Fruit fly (Drosophila melanogaster) whole organism, embryonic: Measurements from ENCODE around the gene CG15536.
A peak's percentile ranks its signal among the peaks of the same experiment; 100 is the strongest.

Experiments used
- Atf6 ChIP-seq: fragments of 200-800 bp; sonication (Bioruptor generic); IDR thresholded peaks from 2 replicates; pipeline ENCODE4 v1.3.6; 2022; ENCODE audit warnings: missing biosample characterization, missing genetic modification characterization
- CG11456 ChIP-seq: fragments of 200-800 bp; sonication (Bioruptor generic); IDR thresholded peaks from 3 replicates; pipeline ENCODE4 v1.3.6; 2022; ENCODE audit warnings: missing biosample characterization, missing genetic modification characterization
- CG12155 ChIP-seq: fragments of 200-800 bp; sonication (Bioruptor generic); optimal IDR thresholded peaks from 3 replicates; lab custom pipeline; 2016; ENCODE audit warnings: missing biosample characterization, missing genetic modification characterization
- CG14441 ChIP-seq: fragments of 200-800 bp; sonication (Bioruptor generic); IDR thresholded peaks from 2 replicates; pipeline ENCODE4 v1.3.6; 2022; ENCODE audit warnings: missing biosample characterization, missing genetic modification characterization
- CG15073 ChIP-seq: fragments of 200-800 bp; sonication (Bioruptor generic); optimal IDR thresholded peaks from 2 replicates; lab custom pipeline; 2016; ENCODE audit warnings: missing biosample characterization, missing genetic modification characterization
- CG16815 ChIP-seq: fragments of 200-800 bp; sonication (Bioruptor generic); optimal IDR thresholded peaks from 3 replicates; lab custom pipeline; 2017; ENCODE audit warnings: missing biosample characterization, mild to moderate bottlenecking, missing genetic modification characterization
- CG18262 ChIP-seq: fragments of 200-800 bp; optimal IDR thresholded peaks from 3 replicates; lab custom pipeline; 2019; ENCODE audit warnings: missing biosample characterization, mild to moderate bottlenecking, missing genetic modification characterization, moderate library complexity
- CG31441 ChIP-seq: fragments of 200-800 bp; sonication (Bioruptor generic); IDR thresholded peaks from 2 replicates; pipeline ENCODE4 v1.3.6; 2022; ENCODE audit warnings: missing biosample characterization, missing genetic modification characterization
- CG32772 ChIP-seq: fragments of 200-800 bp; sonication (Bioruptor generic); IDR thresholded peaks from 2 replicates; pipeline ENCODE4 v1.3.6; 2022; ENCODE audit warnings: missing biosample characterization, missing genetic modification characterization
- CG34224 ChIP-seq: fragments of 200-800 bp; sonication (Bioruptor generic); IDR thresholded peaks from 3 replicates; pipeline ENCODE4 v1.3.6; 2022; ENCODE audit warnings: missing biosample characterization, missing genetic modification characterization; ENCODE audit not compliant: partially characterized antibody
- CG34376 ChIP-seq: fragments of 200-800 bp; sonication (Bioruptor generic); optimal IDR thresholded peaks from 2 replicates; lab custom pipeline; 2018; ENCODE audit warnings: missing biosample characterization, mild to moderate bottlenecking, missing genetic modification characterization
- CG4707 ChIP-seq: fragments of 200-800 bp; sonication (Bioruptor generic); optimal IDR thresholded peaks from 2 replicates; lab custom pipeline; 2018; ENCODE audit warnings: missing biosample characterization, mild to moderate bottlenecking, missing genetic modification characterization, moderate library complexity
- CG6689 ChIP-seq: fragments of 200-800 bp; sonication (Bioruptor generic); IDR thresholded peaks from 2 replicates; pipeline ENCODE4 v1.3.6; 2022; ENCODE audit warnings: missing biosample characterization, missing genetic modification characterization
- CG7987 ChIP-seq: fragments of 200-800 bp; sonication (Bioruptor generic); optimal IDR thresholded peaks from 2 replicates; lab custom pipeline; 2018; ENCODE audit warnings: missing biosample characterization, mild to moderate bottlenecking, missing genetic modification characterization, moderate library complexity
- Deaf1 ChIP-seq: fragments of 200-800 bp; optimal IDR thresholded peaks from 3 replicates; lab custom pipeline; 2019; ENCODE audit warnings: missing biosample characterization, mild to moderate bottlenecking, missing genetic modification characterization, moderate library complexity
- Dip2 ChIP-seq: fragments of 200-800 bp; sonication (Bioruptor generic); IDR thresholded peaks from 2 replicates; pipeline ENCODE4 v1.3.6; 2022; ENCODE audit warnings: missing biosample characterization, missing genetic modification characterization
- Dll ChIP-seq: fragments of 200-800 bp; sonication (Bioruptor generic); IDR thresholded peaks from 4 replicates; pipeline ENCODE4 v1.3.6; 2022; ENCODE audit warnings: missing biosample characterization, missing genetic modification characterization; ENCODE audit not compliant: partially characterized antibody
- Dref ChIP-seq: fragments of 200-800 bp; sonication (Bioruptor generic); IDR thresholded peaks from 2 replicates; pipeline ENCODE4 v1.3.6; 2022; ENCODE audit warnings: missing biosample characterization, missing genetic modification characterization
- Gsc ChIP-seq: fragments of 200-800 bp; sonication (Bioruptor generic); IDR thresholded peaks from 2 replicates; pipeline ENCODE4 v1.3.6; 2022; ENCODE audit warnings: missing biosample characterization, missing genetic modification characterization
- Hr39 ChIP-seq: fragments of >200 bp; optimal IDR thresholded peaks from 2 replicates; lab custom pipeline; 2017
- Jarid2 ChIP-seq: fragments of 200-800 bp; sonication (Bioruptor generic); optimal IDR thresholded peaks from 3 replicates; lab custom pipeline; 2017; ENCODE audit warnings: mild to moderate bottlenecking, missing biosample characterization, missing genetic modification reagents, missing genetic modification characterization
- Lpt ChIP-seq: fragments of >200 bp; optimal IDR thresholded peaks from 2 replicates; lab custom pipeline; 2018; ENCODE audit warnings: missing biosample characterization, missing genetic modification characterization
- Nf-YC ChIP-seq: fragments of 200-800 bp; optimal IDR thresholded peaks from 3 replicates; lab custom pipeline; 2019; ENCODE audit warnings: missing biosample characterization, mild to moderate bottlenecking, missing genetic modification characterization, moderate library complexity
- Sin3A ChIP-seq: fragments of >200 bp; optimal IDR thresholded peaks from 2 replicates; lab custom pipeline; 2018
- Spps ChIP-seq: fragments of 200-800 bp; sonication (Bioruptor generic); optimal IDR thresholded peaks from 2 replicates; lab custom pipeline; 2018; ENCODE audit warnings: missing biosample characterization, mild to moderate bottlenecking, missing genetic modification characterization
- Sry-δ ChIP-seq: fragments of 200-800 bp; sonication (Bioruptor generic); optimal IDR thresholded peaks from 2 replicates; lab custom pipeline; 2016; ENCODE audit warnings: missing biosample characterization, missing genetic modification characterization
- ato ChIP-seq: fragments of 200-800 bp; sonication (Bioruptor generic); IDR thresholded peaks from 2 replicates; pipeline ENCODE4 v1.3.6; 2022; ENCODE audit warnings: missing biosample characterization, missing genetic modification characterization; ENCODE audit not compliant: partially characterized antibody
- bbx ChIP-seq: fragments of 200-800 bp; sonication (Bioruptor generic); IDR thresholded peaks from 2 replicates; pipeline ENCODE4 v1.3.6; 2022; ENCODE audit warnings: missing biosample characterization, missing genetic modification characterization; ENCODE audit not compliant: partially characterized antibody
- crol ChIP-seq: fragments of 200-800 bp; sonication (Bioruptor generic); IDR thresholded peaks from 2 replicates; pipeline ENCODE4 v1.3.6; 2022; ENCODE audit warnings: missing biosample characterization, missing genetic modification characterization
- dm ChIP-seq: fragments of 200-800 bp; sonication (Bioruptor generic); optimal IDR thresholded peaks from 3 replicates; lab custom pipeline; 2016; ENCODE audit warnings: missing biosample characterization, missing genetic modification characterization
- dmrt11E ChIP-seq: fragments of 200-800 bp; sonication (Bioruptor generic); optimal IDR thresholded peaks from 3 replicates; lab custom pipeline; 2018; ENCODE audit warnings: missing biosample characterization, mild to moderate bottlenecking, missing genetic modification characterization, moderate library complexity
- eve ChIP-seq, 2 experiments: fragments of >200 bp; optimal IDR thresholded peaks; 2 replicates each; lab custom pipeline; 2017; ENCODE audit warnings: missing biosample characterization in 2 of 2, missing genetic modification characterization in 2 of 2
- exex ChIP-seq: fragments of 200-800 bp; sonication (Bioruptor generic); optimal IDR thresholded peaks from 4 replicates; lab custom pipeline; 2018; ENCODE audit warnings: missing biosample characterization, mild to moderate bottlenecking, missing genetic modification characterization, moderate library complexity
- fd102C ChIP-seq: fragments of 200-800 bp; sonication (Bioruptor generic); optimal IDR thresholded peaks from 2 replicates; lab custom pipeline; 2018; ENCODE audit warnings: missing biosample characterization, mild to moderate bottlenecking, missing genetic modification characterization, moderate library complexity
- fd96Cb ChIP-seq: fragments of 200-800 bp; sonication (Bioruptor generic); optimal IDR thresholded peaks from 2 replicates; lab custom pipeline; 2018; ENCODE audit warnings: missing biosample characterization, mild to moderate bottlenecking, missing genetic modification characterization, moderate library complexity
- ham ChIP-seq: fragments of 200-800 bp; sonication (Bioruptor generic); IDR thresholded peaks from 2 replicates; pipeline ENCODE4 v1.3.6; 2022; ENCODE audit warnings: missing biosample characterization, missing genetic modification characterization
- inv ChIP-seq: fragments of 200-800 bp; sonication (Bioruptor generic); IDR thresholded peaks from 2 replicates; pipeline ENCODE4 v1.3.6; 2022; ENCODE audit warnings: missing biosample characterization, missing genetic modification characterization; ENCODE audit not compliant: partially characterized antibody
- kni ChIP-seq: fragments of 200-800 bp; sonication (Bioruptor generic); optimal IDR thresholded peaks from 3 replicates; lab custom pipeline; 2017; ENCODE audit warnings: mild to moderate bottlenecking, missing biosample characterization, missing genetic modification reagents, missing genetic modification characterization
- lbe ChIP-seq: fragments of 200-800 bp; sonication (Bioruptor generic); optimal IDR thresholded peaks from 2 replicates; lab custom pipeline; 2016; ENCODE audit warnings: missing biosample characterization, mild to moderate bottlenecking, missing genetic modification characterization
- mirr ChIP-seq: fragments of 200-800 bp; sonication (Bioruptor generic); optimal IDR thresholded peaks from 3 replicates; lab custom pipeline; 2018; ENCODE audit warnings: missing biosample characterization, mild to moderate bottlenecking, missing genetic modification characterization
- oc ChIP-seq: fragments of 200-800 bp; sonication (Bioruptor generic); optimal IDR thresholded peaks from 2 replicates; lab custom pipeline; 2018; ENCODE audit warnings: missing biosample characterization, mild to moderate bottlenecking, missing genetic modification characterization, moderate library complexity
- odd ChIP-seq: fragments of 200-800 bp; sonication (Bioruptor generic); optimal IDR thresholded peaks from 2 replicates; lab custom pipeline; 2017; ENCODE audit warnings: missing biosample characterization, mild to moderate bottlenecking, missing genetic modification characterization
- otp ChIP-seq: fragments of 200-800 bp; sonication (Bioruptor generic); IDR thresholded peaks from 3 replicates; pipeline ENCODE4, ENCODE4 v1.3.6; 2022; ENCODE audit warnings: missing biosample characterization, missing genetic modification characterization
- sd ChIP-seq: fragments of 200-800 bp; sonication (Bioruptor generic); optimal IDR thresholded peaks from 3 replicates; lab custom pipeline; 2018; ENCODE audit warnings: missing biosample characterization, mild to moderate bottlenecking, missing genetic modification characterization, moderate library complexity
- sens ChIP-seq: fragments of 200-800 bp; sonication (Bioruptor generic); peaks from one replicate; lab custom pipeline; 2016; ENCODE audit warnings: missing biosample characterization, missing genetic modification characterization
- shn ChIP-seq: fragments of 200-800 bp; sonication (Bioruptor generic); optimal IDR thresholded peaks from 3 replicates; lab custom pipeline; 2016; ENCODE audit warnings: missing biosample characterization, missing genetic modification characterization
- sisA ChIP-seq: fragments of 200-800 bp; sonication (Bioruptor generic); IDR thresholded peaks from 2 replicates; pipeline ENCODE4 v1.3.6; 2022; ENCODE audit warnings: missing biosample characterization, missing genetic modification characterization
- ssp ChIP-seq: fragments of 200-800 bp; sonication (Bioruptor generic); IDR thresholded peaks from 2 replicates; pipeline ENCODE4 v1.3.6; 2022; ENCODE audit warnings: missing biosample characterization, missing genetic modification characterization
- tio ChIP-seq: fragments of 200-800 bp; sonication (Bioruptor generic); optimal IDR thresholded peaks from 2 replicates; lab custom pipeline; 2017; ENCODE audit warnings: missing biosample characterization, missing genetic modification characterization, inconsistent platforms
- trh ChIP-seq: fragments of 200-800 bp; sonication (Bioruptor generic); optimal IDR thresholded peaks from 2 replicates; lab custom pipeline; 2016; ENCODE audit warnings: missing biosample characterization, missing genetic modification characterization
- zfh1 ChIP-seq: fragments of 200-800 bp; sonication (Bioruptor generic); IDR thresholded peaks from 3 replicates; pipeline ENCODE4 v1.3.6; 2022; ENCODE audit warnings: missing biosample characterization, missing genetic modification characterization
- zfh2 ChIP-seq: fragments of 200-800 bp; sonication (Bioruptor generic); optimal IDR thresholded peaks from 2 replicates; lab custom pipeline; 2016; ENCODE audit warnings: missing biosample characterization, missing genetic modification characterization

Gene CG15536

dm6 chr3R:30386759-30387437 lies 38.1 kb downstream of the CG15536 start:
- TF ChIP-seq ham (GFP tag; lab: Robert Waterston, UW) (no peak), CG16815 (GFP tag; lab: Kevin White, UChicago) (no peak), Dll (GFP tag; lab: Robert Waterston, UW) (peak; percentile 54; the same call in 1 of the 4 replicates), mirr (GFP tag; lab: Kevin White, UChicago) (peak; percentile 13), bbx (GFP tag; lab: Robert Waterston, UW) (no peak), ssp (GFP tag; lab: Robert Waterston, UW) (no peak), Hr39 (lab: Kevin White, UChicago) (no peak), dmrt11E (tag; lab: Kevin White, UChicago) (no peak), CG12155 (GFP tag; lab: Kevin White, UChicago) (no peak), Dip2 (no peak), fd102C (GFP tag; lab: Kevin White, UChicago) (no peak), zfh1 (GFP tag; lab: Robert Waterston, UW) (no peak), CG6689 (no peak), CG4707 (GFP tag; lab: Kevin White, UChicago) (no peak), exex (tag; lab: Kevin White, UChicago) (no peak), Spps (tag; lab: Kevin White, UChicago) (no peak), Jarid2 (GFP tag; lab: Kevin White, UChicago) (no peak), odd (no peak), sens (no peak), CG34376 (GFP tag; lab: Kevin White, UChicago) (no peak), Nf-YC (tag; lab: Kevin White, UChicago) (peak; percentile 12), zfh2 (GFP tag; lab: Kevin White, UChicago) (no peak), otp (GFP tag; lab: Robert Waterston, UW) (no peak), CG11456 (no peak), CG31441 (GFP tag; lab: Robert Waterston, UW) (no peak), CG18262 (no peak), CG32772 (GFP tag; lab: Robert Waterston, UW) (no peak), kni (GFP tag; lab: Kevin White, UChicago) (peak; percentile 11), fd96Cb (tag; lab: Kevin White, UChicago) (no peak), sd (tag; lab: Kevin White, UChicago) (peak; percentile 27), tio (GFP tag; lab: Kevin White, UChicago) (no peak), ato (GFP tag; lab: Robert Waterston, UW) (no peak), oc (tag; lab: Kevin White, UChicago) (peak; percentile 27), CG34224 (GFP tag; lab: Robert Waterston, UW) (0 out of 3 replicates have a peak, but pooled peaks have one; percentile 24), CG7987 (GFP tag; lab: Kevin White, UChicago) (no peak), Sry-δ (GFP tag; lab: Kevin White, UChicago) (no peak), eve (GFP tag; optimal IDR thresholded peaks at IDR 0.05; lab: Kevin White, UChicago) (peak in 1 of 2 experiments; percentile 68), sisA (GFP tag; lab: Robert Waterston, UW) (no peak), Deaf1 (tag; lab: Kevin White, UChicago) (no peak), Gsc (GFP tag; lab: Robert Waterston, UW) (no peak), CG14441 (GFP tag; lab: Robert Waterston, UW) (no peak), Dref (GFP tag; lab: Robert Waterston, UW) (no peak), trh (GFP tag; lab: Kevin White, UChicago) (no peak), CG15073 (GFP tag; lab: Kevin White, UChicago) (no peak), Lpt (no peak), crol (no peak; the same call in 1 of the 2 replicates), inv (GFP tag; lab: Robert Waterston, UW) (no peak), Sin3A (lab: Kevin White, UChicago) (no peak), dm (peak; percentile 12), lbe (GFP tag; lab: Kevin White, UChicago) (peak; percentile 5), shn (GFP tag; lab: Kevin White, UChicago) (no peak), Atf6 (GFP tag; lab: Robert Waterston, UW) (no peak)
